Fruit fly (Drosophila melanogaster) whole organism, wandering third instar larva: ENCODE results near the gene m-cup.

ENCODE experiments used
- Abd-B ChIP-seq: fragments of >200 bp; optimal IDR thresholded peaks from 2 replicates; lab custom pipeline; 2017; ENCODE audit warnings: missing biosample characterization, missing genetic modification characterization
- ey ChIP-seq: fragments of 200-800 bp; sonication (Bioruptor generic); optimal IDR thresholded peaks from 2 replicates; lab custom pipeline; 2016; ENCODE audit warnings: missing biosample characterization, missing genetic modification characterization
- jim ChIP-seq: fragments of 175-275, 200-325 bp; sonication (Bioruptor generic); optimal IDR thresholded peaks from 2 replicates; lab custom pipeline; 2016; ENCODE audit warnings: missing biosample characterization, mild to moderate bottlenecking, missing genetic modification characterization
- lola ChIP-seq: fragments of >200 bp; optimal IDR thresholded peaks from 2 replicates; lab custom pipeline; 2017; ENCODE audit warnings: missing biosample characterization, missing genetic modification characterization
- psq ChIP-seq: fragments of 200-800 bp; sonication (Bioruptor generic); optimal IDR thresholded peaks from 3 replicates; lab custom pipeline; 2017; ENCODE audit warnings: missing biosample characterization, mild to moderate bottlenecking, missing genetic modification characterization, moderate library complexity
- sv ChIP-seq: fragments of 200-800 bp; sonication (Bioruptor generic); optimal IDR thresholded peaks from 3 replicates; lab custom pipeline; 2016; ENCODE audit warnings: missing biosample characterization, missing genetic modification characterization

DNA sequence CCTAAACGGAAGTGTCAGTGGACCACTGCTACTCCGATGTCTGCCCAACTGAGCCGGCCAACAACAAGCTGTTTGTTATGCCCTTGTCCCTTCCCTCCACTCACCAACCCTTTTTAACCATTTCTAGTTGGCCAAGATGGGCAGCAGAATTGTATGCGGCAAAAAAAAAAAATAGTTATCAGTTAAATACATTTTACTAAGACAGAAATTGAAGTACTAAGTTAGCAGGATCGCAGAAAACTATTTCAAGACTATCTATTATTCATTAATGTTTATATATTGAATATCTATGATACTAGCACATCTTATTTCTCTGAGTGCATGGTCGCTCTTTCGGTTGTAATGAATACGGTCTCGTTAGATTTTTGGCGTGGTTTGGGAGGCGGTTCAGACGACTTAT is 42.8 kb upstream of the m-cup start:
- TF ChIP-seq lola (GFP tag; lab: Kevin White, UChicago) = no peak
- TF ChIP-seq sv = no peak
- TF ChIP-seq jim (GFP tag; lab: Kevin White, UChicago) = no peak
- TF ChIP-seq psq (GFP tag; lab: Kevin White, UChicago) = no peak
- TF ChIP-seq Abd-B (GFP tag; lab: Kevin White, UChicago) = no peak
- TF ChIP-seq ey (GFP tag; lab: Kevin White, UChicago) = no peak
